Fruit fly (Drosophila melanogaster): ENCODE measurements around the gene CG8188.
A peak's percentile ranks its signal among the peaks of the same experiment; 100 is the strongest.

CG8188 gene

dm6 chrX:17737812-17738473, 35.1 kb upstream of the CG8188 start (continued):
- TF ChIP-seq slbo (GFP tag; IDR thresholded peaks at IDR 0.05), result 0 out of 2 replicates have a peak, but pooled peaks have one; percentile 22
- peak; percentile 96 for TF ChIP-seq Dll (GFP tag; IDR thresholded peaks at IDR 0.05; ENCODE audit: partially characterized antibody)
- TF ChIP-seq ara (GFP tag; IDR thresholded peaks at IDR 0.05), result peak; percentile 27; the same call in 1 of the 2 replicates
- TF ChIP-seq Eip74EF (GFP tag; optimal IDR thresholded peaks at IDR 0.05), result no peak
- TF ChIP-seq sob (GFP tag; IDR thresholded peaks at IDR 0.05), result peak; percentile 57
- TF ChIP-seq Atf6 (GFP tag; IDR thresholded peaks at IDR 0.05), result peak; percentile 46
- TF ChIP-seq Sox102F (GFP tag; optimal IDR thresholded peaks at IDR 0.05), result peak; percentile 71
- TF ChIP-seq vnd (GFP tag; IDR thresholded peaks at IDR 0.05; ENCODE audit: partially characterized antibody), result peak; percentile 92
- peak; percentile 39; the same call in 1 of the 2 replicates for TF ChIP-seq CG14014 (GFP tag; IDR thresholded peaks at IDR 0.05)
- no peak for TF ChIP-seq h (optimal IDR thresholded peaks at IDR 0.05)
- no peak for TF ChIP-seq CG11723 (GFP tag; optimal IDR thresholded peaks at IDR 0.05)
- TF ChIP-seq CG3726 (GFP tag; IDR thresholded peaks at IDR 0.05), result no peak
- peak; percentile 9 for TF ChIP-seq Dek (tag; optimal IDR thresholded peaks at IDR 0.05)
- no peak for TF ChIP-seq CG16815 (GFP tag; optimal IDR thresholded peaks at IDR 0.05)
- peak; percentile 64 for TF ChIP-seq CG17328 (GFP tag; IDR thresholded peaks at IDR 0.05)
- TF ChIP-seq Xrp1 (GFP tag; IDR thresholded peaks at IDR 0.05), result peak; percentile 75
- TF ChIP-seq CG30403 (GFP tag; optimal IDR thresholded peaks at IDR 0.05), result peak; percentile 30
- peak; percentile 53 for TF ChIP-seq Blimp-1 (GFP tag; optimal IDR thresholded peaks at IDR 0.05)
- TF ChIP-seq Asciz (GFP tag; optimal IDR thresholded peaks at IDR 0.05), result peak; percentile 53
- TF ChIP-seq CG15601 (tag; optimal IDR thresholded peaks at IDR 0.05), result no peak
- no peak for TF ChIP-seq wek (GFP tag; optimal IDR thresholded peaks at IDR 0.05)
- peak; percentile 34 for TF ChIP-seq fd96Cb (tag; optimal IDR thresholded peaks at IDR 0.05)
- no peak for TF ChIP-seq ken (GFP tag; IDR thresholded peaks at IDR 0.05)
- no peak for TF ChIP-seq CG9609 (GFP tag; optimal IDR thresholded peaks at IDR 0.05)
- no peak for TF ChIP-seq NC2α (GFP tag; optimal IDR thresholded peaks at IDR 0.05)
- TF ChIP-seq dpn (GFP tag; optimal IDR thresholded peaks at IDR 0.05), result peak; percentile 32 to 35
- no peak for TF ChIP-seq dati (GFP tag; IDR thresholded peaks at IDR 0.05)
- TF ChIP-seq CG16863 (GFP tag; optimal IDR thresholded peaks at IDR 0.05), result peak; percentile 31
- peak; percentile 25 for TF ChIP-seq Fer3 (tag; optimal IDR thresholded peaks at IDR 0.05)
- no peak for TF ChIP-seq ab (GFP tag; optimal IDR thresholded peaks at IDR 0.05)
- TF ChIP-seq cwo (GFP tag; optimal IDR thresholded peaks at IDR 0.05), result peak; percentile 58
- peak; percentile 23 for TF ChIP-seq CG10654 (GFP tag; optimal IDR thresholded peaks at IDR 0.05)
- no peak for TF ChIP-seq caup (GFP tag; optimal IDR thresholded peaks at IDR 0.05; ENCODE audit: severe bottlenecking)
- peak; percentile 86 for TF ChIP-seq hb (GFP tag; IDR thresholded peaks at IDR 0.05; ENCODE audit: partially characterized antibody)
- peak; percentile 38 for TF ChIP-seq MESR4 (GFP tag; optimal IDR thresholded peaks at IDR 0.05)
- TF ChIP-seq CG8089 (GFP tag; optimal IDR thresholded peaks at IDR 0.05), result no peak
- peak; percentile 40 to 60 for TF ChIP-seq bsh (GFP tag; optimal IDR thresholded peaks at IDR 0.05)
- TF ChIP-seq danr (GFP tag; IDR thresholded peaks at IDR 0.05), result no peak
- peak; percentile 25 for TF ChIP-seq CG2120 (GFP tag; optimal IDR thresholded peaks at IDR 0.05)
- peak; percentile 67 for TF ChIP-seq grau (tag; optimal IDR thresholded peaks at IDR 0.05)
- TF ChIP-seq zfh2 (GFP tag; optimal IDR thresholded peaks at IDR 0.05), result no peak
- TF ChIP-seq gce (GFP tag; IDR thresholded peaks at IDR 0.05), result peak; percentile 55; the same call in 1 of the 3 replicates
- no peak for TF ChIP-seq CG2202 (tag; optimal IDR thresholded peaks at IDR 0.05)
- peak; percentile 24 for TF ChIP-seq Atf-2 (GFP tag; optimal IDR thresholded peaks at IDR 0.05)
- TF ChIP-seq tap (tag; optimal IDR thresholded peaks at IDR 0.05), result peak; percentile 31
- TF ChIP-seq CG5180 (GFP tag; optimal IDR thresholded peaks at IDR 0.05), result peak; percentile 21
- peak; percentile 52; the same call in 1 of the 3 replicates for TF ChIP-seq tgo (GFP tag; IDR thresholded peaks at IDR 0.05)
- TF ChIP-seq CG8478 (optimal IDR thresholded peaks at IDR 0.05), result no peak
- peak; percentile 37 for TF ChIP-seq mirr (GFP tag; optimal IDR thresholded peaks at IDR 0.05)
- no peak for TF ChIP-seq usp (GFP tag; optimal IDR thresholded peaks at IDR 0.05)
